Fruit fly (Drosophila melanogaster) whole organism, embryonic: Measurements from ENCODE around the gene CG32095.
A peak's percentile ranks its signal among the peaks of the same experiment; 100 is the strongest.

ENCODE experiments used
- Awh ChIP-seq: fragments of 200-800 bp; sonication (Bioruptor generic); IDR thresholded peaks from 2 replicates; pipeline ENCODE4, ENCODE4 v1.3.6; 2022; ENCODE audit warnings: missing biosample characterization, missing genetic modification characterization
- CG11398 ChIP-seq: fragments of 200-800 bp; sonication (Bioruptor generic); optimal IDR thresholded peaks from 2 replicates; lab custom pipeline; 2016; ENCODE audit warnings: missing biosample characterization, missing genetic modification characterization
- CG11456 ChIP-seq: fragments of 200-800 bp; sonication (Bioruptor generic); IDR thresholded peaks from 3 replicates; pipeline ENCODE4 v1.3.6; 2022; ENCODE audit warnings: missing biosample characterization, missing genetic modification characterization
- CG12104 ChIP-seq: fragments of 200-800 bp; sonication (Bioruptor generic); optimal IDR thresholded peaks from 3 replicates; lab custom pipeline; 2016; ENCODE audit warnings: missing biosample characterization, missing genetic modification characterization
- CG12659 ChIP-seq: fragments of 200-800 bp; sonication (Bioruptor generic); optimal IDR thresholded peaks from 3 replicates; lab custom pipeline; 2017; ENCODE audit warnings: mild to moderate bottlenecking, missing biosample characterization, missing genetic modification reagents, missing genetic modification characterization
- CG13287 ChIP-seq: fragments of 200-800 bp; sonication (Bioruptor generic); IDR thresholded peaks from 2 replicates; pipeline ENCODE4 v1.3.6; 2022; ENCODE audit warnings: missing biosample characterization, missing genetic modification characterization; ENCODE audit not compliant: partially characterized antibody
- CG13624 ChIP-seq: fragments of 200-800 bp; sonication (Bioruptor generic); optimal IDR thresholded peaks from 2 replicates; lab custom pipeline; 2016; ENCODE audit warnings: missing biosample characterization, missing genetic modification characterization
- CG15011 ChIP-seq: fragments of 200-800 bp; sonication (Bioruptor generic); optimal IDR thresholded peaks from 3 replicates; lab custom pipeline; 2018; ENCODE audit warnings: missing biosample characterization, mild to moderate bottlenecking, missing genetic modification characterization
- CG1792 ChIP-seq: fragments of 200-800 bp; sonication (Bioruptor generic); optimal IDR thresholded peaks from 2 replicates; lab custom pipeline; 2016; ENCODE audit warnings: missing biosample characterization, missing genetic modification characterization
- CG2199 ChIP-seq: fragments of 200-800 bp; sonication (Bioruptor generic); IDR thresholded peaks from 3 replicates; pipeline ENCODE4 v1.3.6; 2022; ENCODE audit warnings: missing biosample characterization, missing genetic modification characterization
- CG2678 ChIP-seq: fragments of 200-800 bp; sonication (Bioruptor generic); optimal IDR thresholded peaks from 3 replicates; lab custom pipeline; 2019; ENCODE audit warnings: missing biosample characterization, mild to moderate bottlenecking, missing genetic modification characterization, moderate library complexity
- CG30431 ChIP-seq: fragments of 200-800 bp; sonication (Bioruptor generic); optimal IDR thresholded peaks from 2 replicates; lab custom pipeline; 2017; ENCODE audit warnings: missing biosample characterization, missing genetic modification characterization
- CG3065 ChIP-seq: fragments of 200-800 bp; sonication (Bioruptor generic); optimal IDR thresholded peaks from 2 replicates; lab custom pipeline; 2016; ENCODE audit warnings: missing biosample characterization, missing genetic modification characterization
- CG32767 ChIP-seq: fragments of 200-800 bp; sonication (Bioruptor generic); IDR thresholded peaks from 2 replicates; pipeline ENCODE4 v1.3.6; 2022; ENCODE audit warnings: missing biosample characterization, missing genetic modification characterization
- CG34376 ChIP-seq: fragments of 200-800 bp; sonication (Bioruptor generic); optimal IDR thresholded peaks from 2 replicates; lab custom pipeline; 2018; ENCODE audit warnings: missing biosample characterization, mild to moderate bottlenecking, missing genetic modification characterization
- CG4328 ChIP-seq: fragments of 200-800 bp; sonication (Bioruptor generic); optimal IDR thresholded peaks from 3 replicates; lab custom pipeline; 2017; ENCODE audit warnings: missing biosample characterization, missing genetic modification reagents, missing genetic modification characterization
- CG9437 ChIP-seq: fragments of 200-800 bp; sonication (Bioruptor generic); optimal IDR thresholded peaks from 2 replicates; lab custom pipeline; 2018; ENCODE audit warnings: missing biosample characterization, mild to moderate bottlenecking, missing genetic modification characterization
- CoRest ChIP-seq: fragments of 200-800 bp; sonication (Bioruptor generic); optimal IDR thresholded peaks from 3 replicates; lab custom pipeline; 2018; ENCODE audit warnings: missing biosample characterization, mild to moderate bottlenecking, missing genetic modification characterization, moderate library complexity
- Dip3 ChIP-seq: fragments of 200-800 bp; sonication (Bioruptor generic); optimal IDR thresholded peaks from 3 replicates; lab custom pipeline; 2016; ENCODE audit warnings: missing biosample characterization, missing genetic modification characterization
- ERR ChIP-seq: fragments of 200-800 bp; sonication (Bioruptor generic); optimal IDR thresholded peaks from 2 replicates; lab custom pipeline; 2016; ENCODE audit warnings: missing biosample characterization, missing genetic modification characterization
- Fer3 ChIP-seq: fragments of 200-800 bp; sonication (Bioruptor generic); optimal IDR thresholded peaks from 2 replicates; lab custom pipeline; 2018; ENCODE audit warnings: missing biosample characterization, mild to moderate bottlenecking, missing genetic modification characterization, moderate library complexity
- HLH3B ChIP-seq: fragments of 200-800 bp; sonication (Bioruptor generic); IDR thresholded peaks from 2 replicates; pipeline ENCODE4 v1.3.6; 2022; ENCODE audit warnings: missing biosample characterization, missing genetic modification characterization
- Hr78 ChIP-seq, 2 experiments: fragments of 200-800 bp in 1 of 2; fragments of >200 bp in 1 of 2; sonication (Bioruptor generic) in 1 of 2; optimal IDR thresholded peaks; 2 replicates each; lab custom pipeline; 2017 to 2019; ENCODE audit warnings: missing biosample characterization in 2 of 2, missing genetic modification characterization in 2 of 2, mild to moderate bottlenecking in 1 of 2, moderate library complexity in 1 of 2
- MBD-R2 ChIP-seq: fragments of 200-800 bp; sonication (Bioruptor generic); IDR thresholded peaks from 2 replicates; pipeline ENCODE4 v1.3.6; 2022; ENCODE audit warnings: missing biosample characterization, missing genetic modification characterization
- Opbp ChIP-seq: fragments of 200-800 bp; sonication (Bioruptor generic); IDR thresholded peaks from 3 replicates; pipeline ENCODE4 v1.3.6; 2022; ENCODE audit warnings: missing biosample characterization, missing genetic modification characterization; ENCODE audit not compliant: partially characterized antibody
- Rfx ChIP-seq: fragments of 200-800 bp; sonication (Bioruptor generic); IDR thresholded peaks from 2 replicates; pipeline ENCODE4 v1.3.6; 2022; ENCODE audit warnings: missing biosample characterization, missing genetic modification characterization
- Stat92E ChIP-seq, 3 experiments: fragments of >200 bp in 2 of 3; fragments of 200-800 bp in 1 of 3; sonication (Bioruptor generic) in 1 of 3; optimal IDR thresholded peaks; 2 replicates each; lab custom pipeline; 2017 to 2019; ENCODE audit warnings: missing biosample characterization in 3 of 3, missing genetic modification characterization in 3 of 3, mild to moderate bottlenecking in 1 of 3, moderate library complexity in 1 of 3
- Tbp ChIP-seq: fragments of >200 bp; optimal IDR thresholded peaks from 2 replicates; lab custom pipeline; 2018; ENCODE audit warnings: missing biosample characterization, missing genetic modification characterization
- Trl ChIP-seq, 3 experiments: fragments of >200 bp in 2 of 3; fragments of 200-800 bp in 1 of 3; sonication (Bioruptor generic) in 1 of 3; optimal IDR thresholded peaks; 2 replicates in 1 of 3; 3 replicates in 2 of 3; lab custom pipeline; 2016 to 2017; ENCODE audit warnings: missing biosample characterization in 1 of 3, missing genetic modification characterization in 1 of 3
- Xbp1 ChIP-seq: fragments of 200-800 bp; sonication (Bioruptor generic); optimal IDR thresholded peaks from 3 replicates; lab custom pipeline; 2016; ENCODE audit warnings: missing biosample characterization, mild to moderate bottlenecking, missing genetic modification characterization
- al ChIP-seq: fragments of 200-800 bp; sonication (Bioruptor generic); IDR thresholded peaks from 2 replicates; pipeline ENCODE4 v1.3.6; 2022; ENCODE audit warnings: missing biosample characterization, missing genetic modification characterization
- az2 ChIP-seq: fragments of 200-800 bp; sonication (Bioruptor generic); optimal IDR thresholded peaks from 3 replicates; lab custom pipeline; 2016; ENCODE audit warnings: missing biosample characterization, missing genetic modification characterization
- chm ChIP-seq: fragments of 200-800 bp; sonication (Bioruptor generic); IDR thresholded peaks from 2 replicates; pipeline ENCODE4 v1.3.6; 2022; ENCODE audit warnings: missing biosample characterization, missing genetic modification characterization
- crc ChIP-seq: fragments of 200-800 bp; sonication (Bioruptor generic); optimal IDR thresholded peaks from 2 replicates; lab custom pipeline; 2016; ENCODE audit warnings: missing biosample characterization, missing genetic modification characterization
- disco-r ChIP-seq: fragments of 200-800 bp; sonication (Bioruptor generic); optimal IDR thresholded peaks from 2 replicates; lab custom pipeline; 2016; ENCODE audit warnings: missing biosample characterization, missing genetic modification characterization
- en ChIP-seq: fragments of 200-800 bp; sonication (Bioruptor generic); optimal IDR thresholded peaks from 2 replicates; lab custom pipeline; 2016; ENCODE audit warnings: missing biosample characterization, missing genetic modification characterization
- grau ChIP-seq: fragments of 200-800 bp; optimal IDR thresholded peaks from 3 replicates; lab custom pipeline; 2019; ENCODE audit warnings: missing biosample characterization, mild to moderate bottlenecking, missing genetic modification characterization, moderate library complexity
- gt ChIP-seq: fragments of 200-800 bp; sonication (Bioruptor generic); IDR thresholded peaks from 2 replicates; pipeline ENCODE4 v1.3.6; 2022; ENCODE audit warnings: missing biosample characterization, missing genetic modification characterization
- h ChIP-seq: fragments of >200 bp; optimal IDR thresholded peaks from 2 replicates; lab custom pipeline; 2017
- hb ChIP-seq: fragments of 200-800 bp; sonication (Bioruptor generic); IDR thresholded peaks from 3 replicates; pipeline ENCODE4 v1.3.6; 2022; ENCODE audit warnings: missing biosample characterization, missing genetic modification characterization; ENCODE audit not compliant: partially characterized antibody
- hkb ChIP-seq, 2 experiments: fragments of 200-800 bp in 1 of 2; fragments of >200 bp in 1 of 2; sonication (Bioruptor generic) in 1 of 2; IDR thresholded peaks in 1 of 2; optimal IDR thresholded peaks in 1 of 2; 2 replicates each; pipeline versions ENCODE4 v1.3.6 to Lab custom; 2017 to 2022; ENCODE audit warnings: missing biosample characterization in 1 of 2, missing genetic modification characterization in 1 of 2
- ind ChIP-seq: fragments of 200-800 bp; sonication (Bioruptor generic); optimal IDR thresholded peaks from 3 replicates; lab custom pipeline; 2016; ENCODE audit warnings: missing biosample characterization, missing genetic modification characterization
- kay ChIP-seq: fragments of 200-800 bp; sonication (Bioruptor generic); optimal IDR thresholded peaks from 2 replicates; lab custom pipeline; 2016; ENCODE audit warnings: missing biosample characterization, missing genetic modification characterization
- knrl ChIP-seq: fragments of 200-800 bp; sonication (Bioruptor generic); IDR thresholded peaks from 3 replicates; pipeline ENCODE4 v1.3.6; 2022; ENCODE audit warnings: missing biosample characterization, missing genetic modification characterization; ENCODE audit not compliant: partially characterized antibody
- nmo ChIP-seq: fragments of 200-800 bp; sonication (Bioruptor generic); optimal IDR thresholded peaks from 2 replicates; lab custom pipeline; 2018; ENCODE audit warnings: missing biosample characterization, mild to moderate bottlenecking, missing genetic modification characterization, moderate library complexity
- org-1 ChIP-seq: fragments of 200-800 bp; sonication (Bioruptor generic); optimal IDR thresholded peaks from 2 replicates; lab custom pipeline; 2017; ENCODE audit warnings: missing biosample characterization, missing genetic modification characterization
- so ChIP-seq: fragments of 200-800 bp; sonication (Bioruptor generic); IDR thresholded peaks from 3 replicates; pipeline ENCODE4 v1.3.6; 2022; ENCODE audit warnings: missing biosample characterization, missing genetic modification characterization
- unpg ChIP-seq: fragments of 200-800 bp; sonication (Bioruptor generic); optimal IDR thresholded peaks from 3 replicates; lab custom pipeline; 2018; ENCODE audit warnings: missing biosample characterization, mild to moderate bottlenecking, missing genetic modification characterization, moderate library complexity

The CG32095 gene

dm6 chr3L:11819639-11820456 lies 5.7 kb downstream of the CG32095 start (continued):
- TF ChIP-seq ERR (GFP tag; lab: Kevin White, UChicago) = peak; percentile 10
- no peak for TF ChIP-seq CG1792 (GFP tag; lab: Kevin White, UChicago)
- TF ChIP-seq Dip3 (GFP tag; lab: Kevin White, UChicago) = no peak
- no peak for TF ChIP-seq crc
- no peak for TF ChIP-seq CG4328 (GFP tag; lab: Kevin White, UChicago)
- TF ChIP-seq ind (GFP tag; lab: Kevin White, UChicago) = peak; percentile 44
- no peak for TF ChIP-seq Tbp (GFP tag; lab: Kevin White, UChicago)
- TF ChIP-seq CG11456 = peak; percentile 55; the same call in 1 of the 3 replicates
- no peak for TF ChIP-seq CG15011 (GFP tag; lab: Kevin White, UChicago)
- TF ChIP-seq CG9437 (GFP tag; lab: Kevin White, UChicago) = peak; percentile 13
- TF ChIP-seq CG2678 (tag; lab: Kevin White, UChicago) = no peak
- no peak for TF ChIP-seq Opbp (GFP tag; lab: Robert Waterston, UW)
- no peak for TF ChIP-seq h (lab: Kevin White, UChicago)
- peak; percentile 55; the same call in 1 of the 2 replicates for TF ChIP-seq chm
- TF ChIP-seq Fer3 (tag; lab: Kevin White, UChicago) = peak; percentile 55
- TF ChIP-seq MBD-R2 (GFP tag; lab: Robert Waterston, UW) = peak; percentile 40
- TF ChIP-seq CG11398 (GFP tag; lab: Kevin White, UChicago) = no peak
- no peak for TF ChIP-seq knrl (GFP tag; lab: Robert Waterston, UW)
- TF ChIP-seq CG30431 = no peak
- peak in 1 of 2 experiments; percentile 85 for TF ChIP-seq Hr78 (GFP tag; optimal IDR thresholded peaks at IDR 0.05; lab: Kevin White, UChicago)
- TF ChIP-seq al (GFP tag; lab: Robert Waterston, UW) = no peak
- TF ChIP-seq CG2199 (GFP tag; lab: Robert Waterston, UW) = peak; percentile 74; the same call in 2 of the 3 replicates
- TF ChIP-seq hb = no peak
- TF ChIP-seq Xbp1 (GFP tag; lab: Kevin White, UChicago) = peak; percentile 42
- TF ChIP-seq CG13287 = no peak
- no peak for TF ChIP-seq CG12104
- peak; percentile 16 for TF ChIP-seq CoRest (tag; lab: Kevin White, UChicago)
- peak; percentile 53 for TF ChIP-seq grau (tag; lab: Kevin White, UChicago)
- peak; percentile 46 for TF ChIP-seq CG13624 (GFP tag; lab: Kevin White, UChicago)
- peak in 1 of 3 experiments; percentile 36 for TF ChIP-seq Stat92E (GFP tag; optimal IDR thresholded peaks at IDR 0.05; lab: Kevin White, UChicago)
- TF ChIP-seq CG32767 = 0 out of 2 replicates have a peak, but pooled peaks have one; percentile 32
- no peak for TF ChIP-seq gt (GFP tag; lab: Robert Waterston, UW)
- peak; percentile 69 for TF ChIP-seq kay (GFP tag; lab: Kevin White, UChicago)
- TF ChIP-seq Trl (optimal IDR thresholded peaks at IDR 0.05; lab: Kevin White, UChicago) = peak; percentile 87 to 90
- TF ChIP-seq Trl (GFP tag; optimal IDR thresholded peaks at IDR 0.05; lab: Kevin White, UChicago) = peak; percentile 49
- no peak for TF ChIP-seq hkb (optimal IDR thresholded peaks at IDR 0.05; lab: Kevin White, UChicago)
- TF ChIP-seq hkb (GFP tag; IDR thresholded peaks at IDR 0.05; lab: Robert Waterston, UW) = peak; percentile 44; the same call in 1 of the 2 replicates
- TF ChIP-seq Rfx (GFP tag; lab: Robert Waterston, UW) = peak; percentile 72; the same call in 1 of the 2 replicates
- TF ChIP-seq disco-r (GFP tag; lab: Kevin White, UChicago) = no peak
- peak; percentile 68 for TF ChIP-seq CG34376 (GFP tag; lab: Kevin White, UChicago)
- TF ChIP-seq en = no peak
- 0 out of 2 replicates have a peak, but pooled peaks have one; percentile 6 for TF ChIP-seq Awh
- peak; percentile 9 for TF ChIP-seq az2 (GFP tag; lab: Kevin White, UChicago)
- no peak for TF ChIP-seq CG3065 (GFP tag; lab: Kevin White, UChicago)
- no peak; the same call in 2 of the 3 replicates for TF ChIP-seq so (GFP tag; lab: Robert Waterston, UW)
- no peak for TF ChIP-seq CG12659 (GFP tag; lab: Kevin White, UChicago)
- TF ChIP-seq unpg = peak; percentile 43
- peak; percentile 26 for TF ChIP-seq nmo
- peak; percentile 42; the same call in 1 of the 2 replicates for TF ChIP-seq HLH3B
- TF ChIP-seq org-1 = no peak
